Fruit fly (Drosophila melanogaster) whole organism, embryonic: ENCODE results near the gene rush.
A peak's percentile ranks its signal among the peaks of the same experiment; 100 is the strongest.

Experiments used
- Adf1 ChIP-seq: fragments of 200-800 bp; sonication (Bioruptor generic); IDR thresholded peaks from 2 replicates; pipeline ENCODE4 v1.3.6; 2022; ENCODE audit warnings: missing biosample characterization, missing genetic modification characterization
- CG10209 ChIP-seq: fragments of 200-800 bp; sonication (Bioruptor generic); optimal IDR thresholded peaks from 3 replicates; lab custom pipeline; 2017; ENCODE audit warnings: missing biosample characterization, mild to moderate bottlenecking, missing genetic modification characterization, missing genetic modification reagents
- CG10366 ChIP-seq: fragments of 200-800 bp; sonication (Bioruptor generic); IDR thresholded peaks from 2 replicates; pipeline ENCODE4 v1.3.6; 2022; ENCODE audit warnings: missing biosample characterization, missing genetic modification characterization
- CG10654 ChIP-seq: fragments of 200-800 bp; sonication (Bioruptor generic); optimal IDR thresholded peaks from 2 replicates; lab custom pipeline; 2016; ENCODE audit warnings: missing biosample characterization, missing genetic modification characterization
- CG10979 ChIP-seq: fragments of 200-800 bp; sonication (Bioruptor generic); optimal IDR thresholded peaks from 2 replicates; lab custom pipeline; 2018; ENCODE audit warnings: missing biosample characterization, mild to moderate bottlenecking, missing genetic modification characterization, moderate library complexity
- CG12219 ChIP-seq: fragments of 200-800 bp; sonication (Bioruptor generic); optimal IDR thresholded peaks from 3 replicates; lab custom pipeline; 2018; ENCODE audit warnings: missing biosample characterization, mild to moderate bottlenecking, missing genetic modification characterization
- CG15514 ChIP-seq: fragments of 200-800 bp; sonication (Bioruptor generic); optimal IDR thresholded peaks from 3 replicates; lab custom pipeline; 2017; ENCODE audit warnings: missing biosample characterization, missing genetic modification characterization, mild to moderate bottlenecking, moderate library complexity, missing genetic modification reagents
- CG16863 ChIP-seq: fragments of 200-800 bp; sonication (Bioruptor generic); optimal IDR thresholded peaks from 3 replicates; lab custom pipeline; 2016; ENCODE audit warnings: missing biosample characterization, missing genetic modification characterization
- CG18011 ChIP-seq: fragments of 200-800 bp; sonication (Bioruptor generic); optimal IDR thresholded peaks from 2 replicates; lab custom pipeline; 2017; ENCODE audit warnings: missing biosample characterization, missing genetic modification characterization, mild to moderate bottlenecking, moderate library complexity, missing genotype
- CG2889 ChIP-seq: fragments of 200-800 bp; sonication (Bioruptor generic); IDR thresholded peaks from 3 replicates; pipeline ENCODE4 v1.3.6; 2022; ENCODE audit warnings: missing biosample characterization, missing genetic modification characterization
- CG31388 ChIP-seq: fragments of 200-800 bp; sonication (Bioruptor generic); optimal IDR thresholded peaks from 2 replicates; lab custom pipeline; 2016; ENCODE audit warnings: missing biosample characterization, missing genetic modification characterization
- CG3163 ChIP-seq: fragments of 200-800 bp; sonication (Bioruptor generic); optimal IDR thresholded peaks from 3 replicates; lab custom pipeline; 2016; ENCODE audit warnings: missing biosample characterization, missing genetic modification characterization
- CG33213 ChIP-seq: fragments of 200-800 bp; sonication (Bioruptor generic); optimal IDR thresholded peaks from 3 replicates; lab custom pipeline; 2016; ENCODE audit warnings: missing biosample characterization, missing genetic modification characterization
- CG6765 ChIP-seq: fragments of 200-800 bp; sonication (Bioruptor generic); optimal IDR thresholded peaks from 3 replicates; lab custom pipeline; 2017; ENCODE audit warnings: missing biosample characterization, mild to moderate bottlenecking, missing genetic modification characterization
- CG7271 ChIP-seq: fragments of 200-800 bp; sonication (Bioruptor generic); optimal IDR thresholded peaks from 2 replicates; lab custom pipeline; 2018; ENCODE audit warnings: missing biosample characterization, mild to moderate bottlenecking, missing genetic modification characterization, moderate library complexity
- CG7745 ChIP-seq: fragments of 200-800 bp; sonication (Bioruptor generic); optimal IDR thresholded peaks from 2 replicates; lab custom pipeline; 2018; ENCODE audit warnings: missing biosample characterization, mild to moderate bottlenecking, missing genetic modification characterization, moderate library complexity
- CG8290 ChIP-seq, 3 experiments: fragments of 200-800 bp; sonication (Bioruptor generic); optimal IDR thresholded peaks; 2 replicates each; lab custom pipeline; 2016 to 2019; ENCODE audit warnings: missing biosample characterization in 3 of 3, missing genetic modification characterization in 3 of 3, mild to moderate bottlenecking in 2 of 3, moderate library complexity in 1 of 3
- CG9727 ChIP-seq: fragments of 200-800 bp; sonication (Bioruptor generic); optimal IDR thresholded peaks from 3 replicates; lab custom pipeline; 2017; ENCODE audit warnings: missing biosample characterization, mild to moderate bottlenecking, missing genetic modification characterization
- CG9932 ChIP-seq: fragments of 200-800 bp; sonication (Bioruptor generic); IDR thresholded peaks from 2 replicates; pipeline ENCODE4 v1.3.6; 2022; ENCODE audit warnings: missing biosample characterization, missing genetic modification characterization
- Dbx ChIP-seq: fragments of 200-800 bp; sonication (Bioruptor generic); IDR thresholded peaks from 3 replicates; pipeline ENCODE4 v1.3.6; 2022; ENCODE audit warnings: missing biosample characterization, missing genetic modification characterization
- Dfd ChIP-seq, 2 experiments: fragments of >200 bp; optimal IDR thresholded peaks; 2 replicates each; lab custom pipeline; 2017; ENCODE audit warnings: missing biosample characterization in 2 of 2, missing genetic modification characterization in 2 of 2
- Elba2 ChIP-seq: fragments of 200-800 bp; sonication (Bioruptor generic); optimal IDR thresholded peaks from 3 replicates; lab custom pipeline; 2016; ENCODE audit warnings: missing biosample characterization, missing genetic modification characterization
- Fer3 ChIP-seq: fragments of 200-800 bp; sonication (Bioruptor generic); optimal IDR thresholded peaks from 2 replicates; lab custom pipeline; 2018; ENCODE audit warnings: missing biosample characterization, mild to moderate bottlenecking, missing genetic modification characterization, moderate library complexity
- Hey ChIP-seq: fragments of 200-800 bp; sonication (Bioruptor generic); optimal IDR thresholded peaks from 3 replicates; lab custom pipeline; 2018; ENCODE audit warnings: missing biosample characterization, mild to moderate bottlenecking, missing genetic modification characterization
- HmgZ ChIP-seq: fragments of 200-800 bp; sonication (Bioruptor generic); optimal IDR thresholded peaks from 2 replicates; lab custom pipeline; 2018; ENCODE audit warnings: missing biosample characterization, mild to moderate bottlenecking, missing genetic modification characterization
- Six4 ChIP-seq: fragments of 200-800 bp; sonication (Bioruptor generic); optimal IDR thresholded peaks from 2 replicates; lab custom pipeline; 2016; ENCODE audit warnings: missing biosample characterization, missing genetic modification characterization
- Tbp ChIP-seq: fragments of >200 bp; optimal IDR thresholded peaks from 2 replicates; lab custom pipeline; 2018; ENCODE audit warnings: missing biosample characterization, missing genetic modification characterization
- aop ChIP-seq: fragments of 200-800 bp; sonication (Bioruptor generic); IDR thresholded peaks from 2 replicates; pipeline ENCODE4 v1.3.6; 2022; ENCODE audit warnings: missing biosample characterization, missing genetic modification characterization
- az2 ChIP-seq: fragments of 200-800 bp; sonication (Bioruptor generic); optimal IDR thresholded peaks from 3 replicates; lab custom pipeline; 2016; ENCODE audit warnings: missing biosample characterization, missing genetic modification characterization
- chif ChIP-seq, 2 experiments: fragments of 200-800 bp; sonication (Bioruptor generic); optimal IDR thresholded peaks; 3 replicates each; lab custom pipeline; 2016; ENCODE audit warnings: missing biosample characterization in 2 of 2, missing genetic modification characterization in 2 of 2
- dysf ChIP-seq: fragments of 200-800 bp; sonication (Bioruptor generic); IDR thresholded peaks from 3 replicates; pipeline ENCODE4 v1.3.6; 2022; ENCODE audit warnings: missing biosample characterization, missing genetic modification characterization
- ewg ChIP-seq: fragments of 200-800 bp; sonication (Bioruptor generic); optimal IDR thresholded peaks from 3 replicates; lab custom pipeline; 2017; ENCODE audit warnings: mild to moderate bottlenecking, missing biosample characterization, missing genetic modification reagents, missing genetic modification characterization
- fd102C ChIP-seq: fragments of 200-800 bp; sonication (Bioruptor generic); optimal IDR thresholded peaks from 2 replicates; lab custom pipeline; 2018; ENCODE audit warnings: missing biosample characterization, mild to moderate bottlenecking, missing genetic modification characterization, moderate library complexity
- fd64A ChIP-seq: fragments of 200-800 bp; sonication (Bioruptor generic); optimal IDR thresholded peaks from 3 replicates; lab custom pipeline; 2018; ENCODE audit warnings: missing biosample characterization, mild to moderate bottlenecking, missing genetic modification characterization
- h ChIP-seq: fragments of >200 bp; optimal IDR thresholded peaks from 2 replicates; lab custom pipeline; 2017
- hbn ChIP-seq: fragments of 200-800 bp; sonication (Bioruptor generic); IDR thresholded peaks from 2 replicates; pipeline ENCODE4 v1.3.6; 2022; ENCODE audit warnings: missing biosample characterization, missing genetic modification characterization; ENCODE audit not compliant: partially characterized antibody
- kah ChIP-seq: fragments of 200-800 bp; sonication (Bioruptor generic); optimal IDR thresholded peaks from 2 replicates; lab custom pipeline; 2018; ENCODE audit warnings: missing biosample characterization, mild to moderate bottlenecking, missing genetic modification characterization
- luna ChIP-seq: fragments of 200-800 bp; sonication (Bioruptor generic); optimal IDR thresholded peaks from 2 replicates; lab custom pipeline; 2016; ENCODE audit warnings: missing biosample characterization, missing genetic modification characterization
- org-1 ChIP-seq: fragments of 200-800 bp; sonication (Bioruptor generic); optimal IDR thresholded peaks from 2 replicates; lab custom pipeline; 2017; ENCODE audit warnings: missing biosample characterization, missing genetic modification characterization
- otp ChIP-seq: fragments of 200-800 bp; sonication (Bioruptor generic); IDR thresholded peaks from 3 replicates; pipeline ENCODE4, ENCODE4 v1.3.6; 2022; ENCODE audit warnings: missing biosample characterization, missing genetic modification characterization
- phol ChIP-seq: fragments of 200-800 bp; sonication (Bioruptor generic); optimal IDR thresholded peaks from 3 replicates; lab custom pipeline; 2018; ENCODE audit warnings: missing biosample characterization, mild to moderate bottlenecking, missing genetic modification characterization, moderate library complexity
- pnt ChIP-seq: fragments of 200-800 bp; sonication (Bioruptor generic); optimal IDR thresholded peaks from 3 replicates; lab custom pipeline; 2016; ENCODE audit warnings: missing biosample characterization, missing genetic modification characterization
- salm ChIP-seq: fragments of 200-800 bp; sonication (Bioruptor generic); optimal IDR thresholded peaks from 2 replicates; lab custom pipeline; 2018; ENCODE audit warnings: missing biosample characterization, mild to moderate bottlenecking, missing genetic modification characterization
- sc ChIP-seq, 3 experiments: fragments of >200 bp in 2 of 3; fragments of 200-800 bp in 1 of 3; sonication (Bioruptor generic) in 1 of 3; optimal IDR thresholded peaks; 2 replicates in 2 of 3; 3 replicates in 1 of 3; lab custom pipeline; 2017; ENCODE audit warnings: mild to moderate bottlenecking in 1 of 3, missing biosample characterization in 1 of 3, missing genetic modification characterization in 1 of 3, missing genetic modification reagents in 1 of 3
- shn ChIP-seq: fragments of 200-800 bp; sonication (Bioruptor generic); optimal IDR thresholded peaks from 3 replicates; lab custom pipeline; 2016; ENCODE audit warnings: missing biosample characterization, missing genetic modification characterization
- slbo ChIP-seq: fragments of 200-800 bp; sonication (Bioruptor generic); IDR thresholded peaks from 2 replicates; pipeline ENCODE4 v1.3.6; 2022; ENCODE audit warnings: missing biosample characterization, missing genetic modification characterization
- slou ChIP-seq: fragments of 200-800 bp; sonication (Bioruptor generic); optimal IDR thresholded peaks from 3 replicates; lab custom pipeline; 2016; ENCODE audit warnings: missing biosample characterization, missing genetic modification characterization
- vvl ChIP-seq: fragments of 200-800 bp; sonication (Bioruptor generic); IDR thresholded peaks from 2 replicates; pipeline ENCODE4 v1.3.6; 2022; ENCODE audit warnings: missing biosample characterization, missing genetic modification characterization
- wek ChIP-seq: fragments of 200-800 bp; sonication (Bioruptor generic); optimal IDR thresholded peaks from 3 replicates; lab custom pipeline; 2018; ENCODE audit warnings: missing biosample characterization, mild to moderate bottlenecking, missing genetic modification characterization, moderate library complexity

The rush gene

DNA sequence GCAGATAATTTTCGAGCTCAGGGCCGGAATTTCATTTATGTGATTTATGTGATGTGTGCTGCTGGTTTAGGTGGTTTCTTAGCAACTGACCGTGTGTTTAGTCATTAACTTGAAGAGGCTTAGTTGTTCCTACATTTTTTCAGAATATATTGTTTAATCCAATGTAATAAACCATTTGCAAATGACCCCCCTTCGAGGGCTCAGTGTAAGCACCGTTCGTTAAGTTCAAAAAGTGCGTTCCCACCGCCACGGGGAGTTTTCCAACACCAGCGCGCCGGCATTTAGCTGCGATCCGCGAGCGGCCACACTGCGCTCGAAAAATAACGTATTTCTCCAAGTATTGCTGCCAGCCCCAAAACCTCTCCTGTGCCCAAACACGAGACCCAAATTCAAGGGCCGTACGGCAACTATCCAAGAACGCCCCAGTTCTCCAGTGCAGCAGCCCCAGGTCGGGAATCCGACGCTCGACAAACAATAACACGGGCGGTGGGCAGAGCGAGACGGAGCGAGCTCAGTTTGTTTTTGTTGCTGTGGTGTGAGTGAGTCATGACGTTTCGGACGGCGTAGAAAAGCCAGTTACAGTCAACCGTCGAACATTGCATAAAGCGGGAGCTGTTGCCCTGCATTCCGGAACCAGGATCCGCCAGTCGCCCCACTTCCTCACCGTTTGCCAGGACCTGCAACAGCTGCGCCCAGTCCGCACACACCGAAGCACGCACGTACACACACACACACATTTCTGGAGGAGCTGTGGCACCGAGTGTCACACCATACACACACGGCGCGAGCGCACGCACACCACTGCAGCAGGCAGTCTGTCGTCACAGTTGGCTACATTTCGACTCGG lies at the start of gene rush (continued):
- no peak for TF ChIP-seq org-1
- no peak for TF ChIP-seq wek (GFP tag; lab: Kevin White, UChicago)
- no peak for TF ChIP-seq luna
- no peak for TF ChIP-seq az2 (GFP tag; lab: Kevin White, UChicago)
- TF ChIP-seq CG9727 (GFP tag; lab: Kevin White, UChicago), result peak; percentile 8
- no peak for TF ChIP-seq CG6765
- TF ChIP-seq CG9932 (GFP tag; lab: Robert Waterston, UW), result peak; percentile 61
- TF ChIP-seq slou (GFP tag; lab: Kevin White, UChicago), result no peak
- TF ChIP-seq Tbp (GFP tag; lab: Kevin White, UChicago), result no peak
- TF ChIP-seq ewg (GFP tag; lab: Kevin White, UChicago), result peak; percentile 26
- TF ChIP-seq phol (tag; lab: Kevin White, UChicago), result peak; percentile 38
- TF ChIP-seq CG2889 (GFP tag; lab: Robert Waterston, UW), result no peak
- TF ChIP-seq Dfd (GFP tag; optimal IDR thresholded peaks at IDR 0.05; lab: Kevin White, UChicago), result no peak
- TF ChIP-seq Hey (tag; lab: Kevin White, UChicago), result no peak
- no peak for TF ChIP-seq Six4 (GFP tag; lab: Kevin White, UChicago)
- TF ChIP-seq dysf (GFP tag; lab: Robert Waterston, UW), result 0 out of 3 replicates have a peak, but pooled peaks have one; percentile 18
- TF ChIP-seq CG31388 (GFP tag; lab: Kevin White, UChicago), result no peak
- TF ChIP-seq CG10654 (GFP tag; lab: Kevin White, UChicago), result no peak
- no peak for TF ChIP-seq CG18011 (GFP tag; lab: Kevin White, UChicago)
- no peak for TF ChIP-seq CG10209 (GFP tag; lab: Kevin White, UChicago)
- TF ChIP-seq CG16863, result no peak
- no peak for TF ChIP-seq CG12219 (GFP tag; lab: Kevin White, UChicago)
- peak in 1 of 2 experiments; percentile 4 for TF ChIP-seq chif (GFP tag; optimal IDR thresholded peaks at IDR 0.05; lab: Kevin White, UChicago)
- no peak for TF ChIP-seq CG7271 (tag; lab: Kevin White, UChicago)
- no peak for TF ChIP-seq sc (optimal IDR thresholded peaks at IDR 0.05; lab: Kevin White, UChicago)
- no peak for TF ChIP-seq sc (GFP tag; optimal IDR thresholded peaks at IDR 0.05; lab: Kevin White, UChicago)
- TF ChIP-seq Elba2 (GFP tag; lab: Kevin White, UChicago), result no peak
- TF ChIP-seq kah (GFP tag; lab: Kevin White, UChicago), result no peak
- peak; percentile 24 for TF ChIP-seq pnt (GFP tag; lab: Kevin White, UChicago)
- no peak for TF ChIP-seq shn (GFP tag; lab: Kevin White, UChicago)
- no peak for TF ChIP-seq hbn (GFP tag; lab: Robert Waterston, UW)
- TF ChIP-seq fd102C (GFP tag; lab: Kevin White, UChicago), result no peak
- peak; percentile 46 for TF ChIP-seq CG33213 (GFP tag; lab: Kevin White, UChicago)
- TF ChIP-seq Dbx (GFP tag; lab: Robert Waterston, UW), result no peak; the same call in 2 of the 3 replicates
- no peak for TF ChIP-seq fd64A
- TF ChIP-seq CG8290 (GFP tag; optimal IDR thresholded peaks at IDR 0.05; lab: Kevin White, UChicago), result no peak
- peak in 1 of 2 experiments; percentile 72 for TF ChIP-seq CG8290 (tag; optimal IDR thresholded peaks at IDR 0.05; lab: Kevin White, UChicago)
- TF ChIP-seq slbo (GFP tag; lab: Robert Waterston, UW), result peak; percentile 74
- TF ChIP-seq salm (tag; lab: Kevin White, UChicago), result no peak
- TF ChIP-seq CG7745, result no peak
- TF ChIP-seq Adf1 (GFP tag; lab: Robert Waterston, UW), result no peak
- TF ChIP-seq CG15514, result peak; percentile 76
- TF ChIP-seq CG3163 (GFP tag; lab: Kevin White, UChicago), result peak; percentile 19
- TF ChIP-seq CG10979 (tag; lab: Kevin White, UChicago), result no peak
- TF ChIP-seq CG10366, result peak; percentile 48
- TF ChIP-seq h (lab: Kevin White, UChicago), result no peak
- no peak for TF ChIP-seq aop (GFP tag; lab: Robert Waterston, UW)
- no peak for TF ChIP-seq otp (GFP tag; lab: Robert Waterston, UW)
- TF ChIP-seq Fer3 (tag; lab: Kevin White, UChicago), result peak; percentile 7
- peak; percentile 26 for TF ChIP-seq HmgZ (tag; lab: Kevin White, UChicago)
- TF ChIP-seq vvl, result peak; percentile 52; the same call in 1 of the 2 replicates
